Worm (Caenorhabditis elegans) whole organism, L4 larva: ENCODE results near the gene Y41D4B.17.

Experiments
- F10B5.3 ChIP-seq: sonication (generic microtip); optimal IDR thresholded peaks from 2 replicates; lab custom pipeline; 2016; ENCODE audit warnings: mild to moderate bottlenecking, missing genetic modification characterization, missing compliant biosample characterization
- F44E2.7 ChIP-seq: fragments of 200-800 bp; sonication (Bioruptor generic); IDR thresholded peaks from 2 replicates; pipeline ENCODE4 v2.1.2; 2022; ENCODE audit warnings: missing genetic modification characterization, missing compliant biosample characterization
- Y48G9A.11 ChIP-seq: fragments of 200-800 bp; sonication (Bioruptor generic); IDR thresholded peaks from 2 replicates; pipeline ENCODE4 v1.3.6; 2022; ENCODE audit warnings: missing genetic modification reagents, missing genetic modification characterization, missing compliant biosample characterization
- Y75B8A.6 ChIP-seq: fragments of 200-800 bp; sonication (Bioruptor generic); IDR thresholded peaks from 2 replicates; pipeline ENCODE4 v1.3.6; 2022; ENCODE audit warnings: missing genetic modification reagents, missing genetic modification characterization, missing compliant biosample characterization
- aha-1 ChIP-seq: fragments of 150-350 bp; peaks from one replicate; lab custom pipeline; 2014; ENCODE audit warnings: missing biosample characterization, missing genetic modification characterization
- ceh-32 ChIP-seq: sonication (generic microtip); optimal IDR thresholded peaks from 2 replicates; lab custom pipeline; 2016; ENCODE audit warnings: mild to moderate bottlenecking, missing genetic modification characterization, missing compliant biosample characterization; ENCODE audit not compliant: poor library complexity
- cey-2 ChIP-seq: sonication (generic microtip); optimal IDR thresholded peaks from 3 replicates; lab custom pipeline; 2017; ENCODE audit warnings: missing genetic modification characterization, mild to moderate bottlenecking, missing compliant biosample characterization, antibody characterized with exemption, borderline replicate concordance; ENCODE audit not compliant: insufficient read depth
- daf-16 ChIP-seq, 3 experiments: sonication (generic microtip); optimal IDR thresholded peaks; 2 replicates each; lab custom pipeline; 2016 to 2017; ENCODE audit warnings: missing genetic modification characterization in 3 of 3, missing genetic modification reagents in 3 of 3, mild to moderate bottlenecking in 2 of 3, missing compliant biosample characterization in 2 of 3, missing biosample characterization in 1 of 3, moderate library complexity in 1 of 3
- dmd-8 ChIP-seq: fragments of 200-800 bp; sonication (Bioruptor generic); IDR thresholded peaks from 2 replicates; pipeline ENCODE4 v1.3.6; 2022; ENCODE audit warnings: missing genetic modification characterization, missing compliant biosample characterization
- dmd-9 ChIP-seq: fragments of 200-800 bp; sonication (Bioruptor generic); IDR thresholded peaks from 2 replicates; pipeline ENCODE4 v1.3.6; 2022; ENCODE audit warnings: missing genetic modification reagents, missing genetic modification characterization, missing compliant biosample characterization
- egl-27 ChIP-seq: sonication (generic microtip); optimal IDR thresholded peaks from 3 replicates; lab custom pipeline; 2017; ENCODE audit warnings: missing biosample characterization, missing genetic modification reagents, missing genetic modification characterization
- fkh-10 ChIP-seq: fragments of 150-350 bp; optimal IDR thresholded peaks from 2 replicates; lab custom pipeline; 2014; ENCODE audit warnings: missing biosample characterization, missing genetic modification reagents, missing genetic modification characterization
- hif-1 ChIP-seq, 2 experiments: sonication (generic microtip); optimal IDR thresholded peaks; 2 replicates each; lab custom pipeline; 2016 to 2017; ENCODE audit warnings: missing compliant biosample characterization in 2 of 2, missing genetic modification characterization in 2 of 2, missing genetic modification reagents in 2 of 2, missing genotype in 2 of 2, mild to moderate bottlenecking in 1 of 2
- hmg-1.1 ChIP-seq: fragments of 200-800 bp; sonication (Bioruptor generic); IDR thresholded peaks from 2 replicates; pipeline ENCODE4 v1.3.6; 2022; ENCODE audit warnings: missing genetic modification reagents, missing genetic modification characterization, missing compliant biosample characterization
- jun-1 ChIP-seq: fragments of 150-350 bp; optimal IDR thresholded peaks from 2 replicates; lab custom pipeline; 2014; ENCODE audit warnings: missing biosample characterization, missing genetic modification reagents, missing genetic modification characterization
- lin-1 ChIP-seq: fragments of 200-800 bp; sonication (Bioruptor generic); IDR thresholded peaks from 2 replicates; pipeline ENCODE4 v1.3.6; 2022; ENCODE audit warnings: missing genetic modification reagents, missing genetic modification characterization, missing compliant biosample characterization
- lin-29 ChIP-seq: fragments of 200-800 bp; sonication (Bioruptor generic); IDR thresholded peaks from 2 replicates; pipeline ENCODE4 v1.3.6; 2022; ENCODE audit warnings: missing genetic modification reagents, missing genetic modification characterization, missing compliant biosample characterization
- lin-38 ChIP-seq: fragments of 200-800 bp; sonication (Bioruptor generic); IDR thresholded peaks from 2 replicates; pipeline ENCODE4 v1.3.6; 2022; ENCODE audit warnings: missing genetic modification reagents, missing genetic modification characterization, missing compliant biosample characterization
- lin-39 ChIP-seq: fragments of 150-350 bp; optimal IDR thresholded peaks from 2 replicates; lab custom pipeline; 2014; ENCODE audit warnings: missing biosample characterization, missing genetic modification reagents, missing genetic modification characterization
- lsy-2 ChIP-seq, 2 experiments: fragments of 150-350 bp in 1 of 2; sonication (generic microtip) in 1 of 2; optimal IDR thresholded peaks; 2 replicates each; lab custom pipeline; 2014 to 2017; ENCODE audit warnings: missing biosample characterization in 2 of 2, missing genetic modification characterization in 2 of 2
- mdl-1 ChIP-seq, 2 experiments: fragments of 150-350 bp in 1 of 2; sonication (generic microtip) in 1 of 2; optimal IDR thresholded peaks; 2 replicates each; lab custom pipeline; 2014 to 2017; ENCODE audit warnings: missing biosample characterization in 2 of 2, missing genetic modification characterization in 2 of 2
- mes-2 ChIP-seq: sonication (generic microtip); optimal IDR thresholded peaks from 2 replicates; lab custom pipeline; 2016; ENCODE audit warnings: missing genotype, mild to moderate bottlenecking, missing genetic modification characterization, missing compliant biosample characterization; ENCODE audit not compliant: poor library complexity, severe bottlenecking
- mxl-2 ChIP-seq: fragments of 200-800 bp; sonication (Bioruptor generic); conservative IDR thresholded peaks from 2 replicates; pipeline ENCODE4 v1.3.6; 2022; ENCODE audit warnings: missing genetic modification reagents, missing genetic modification characterization, missing compliant biosample characterization
- mxl-3 ChIP-seq: fragments of 200-800 bp; sonication (Bioruptor generic); optimal IDR thresholded peaks from 2 replicates; lab custom pipeline; 2018; ENCODE audit warnings: mild to moderate bottlenecking, missing genetic modification characterization, missing compliant biosample characterization
- nhr-42 ChIP-seq: fragments of 200-800 bp; sonication (Bioruptor generic); IDR thresholded peaks from 2 replicates; pipeline ENCODE4 v1.3.6; 2022; ENCODE audit warnings: missing genetic modification characterization, missing compliant biosample characterization
- nhr-48 ChIP-seq: sonication (generic microtip); optimal IDR thresholded peaks from 2 replicates; lab custom pipeline; 2016; ENCODE audit warnings: mild to moderate bottlenecking, missing genetic modification characterization, missing compliant biosample characterization
- pha-4 ChIP-seq, 2 experiments: fragments of 150-350 bp in 1 of 2; fragments of 200-800 bp in 1 of 2; sonication (Bioruptor generic) in 1 of 2; IDR thresholded peaks in 1 of 2; optimal IDR thresholded peaks in 1 of 2; 2 replicates each; pipeline versions ENCODE4 v1.3.6 to Lab custom; 2014 to 2022; ENCODE audit warnings: missing genetic modification characterization in 2 of 2, missing genetic modification reagents in 2 of 2, missing biosample characterization in 1 of 2, missing compliant biosample characterization in 1 of 2
- pqm-1 ChIP-seq: sonication (generic microtip); optimal IDR thresholded peaks from 2 replicates; lab custom pipeline; 2017; ENCODE audit warnings: missing biosample characterization, missing genetic modification characterization
- set-16 ChIP-seq: fragments of 200-800 bp; sonication (Bioruptor generic); IDR thresholded peaks from 2 replicates; pipeline ENCODE4 v1.3.6; 2022; ENCODE audit warnings: missing genetic modification reagents, missing genetic modification characterization, missing compliant biosample characterization
- skn-1 ChIP-seq: fragments of 150-350 bp; optimal IDR thresholded peaks from 2 replicates; lab custom pipeline; 2014; ENCODE audit warnings: missing biosample characterization, missing genetic modification characterization
- tag-97 ChIP-seq: fragments of 200-800 bp; sonication (Bioruptor generic); IDR thresholded peaks from 2 replicates; pipeline ENCODE4 v1.3.6; 2022; ENCODE audit warnings: missing genetic modification characterization, missing compliant biosample characterization
- tra-1 ChIP-seq: fragments of 200-800 bp; sonication (Bioruptor generic); IDR thresholded peaks from 2 replicates; pipeline ENCODE4 v1.3.6; 2022; ENCODE audit warnings: missing genetic modification reagents, missing genetic modification characterization, missing compliant biosample characterization
- unc-130 ChIP-seq: sonication (generic microtip); optimal IDR thresholded peaks from 2 replicates; lab custom pipeline; 2016; ENCODE audit warnings: missing genetic modification reagents, missing genetic modification characterization, missing compliant biosample characterization
- unc-62 ChIP-seq, 3 experiments: fragments of 150-350 bp in 1 of 3; sonication (generic microtip); optimal IDR thresholded peaks in 2 of 3; peaks in 1 of 3; 1 replicate in 1 of 3; 2 replicates in 2 of 3; lab custom pipeline; 2014 to 2017; ENCODE audit warnings: missing biosample characterization in 3 of 3, missing genetic modification characterization in 3 of 3, missing genetic modification reagents in 3 of 3, missing genotype in 1 of 3
- zfp-2 ChIP-seq: sonication (generic microtip); optimal IDR thresholded peaks from 2 replicates; lab custom pipeline; 2016; ENCODE audit warnings: mild to moderate bottlenecking, missing genetic modification characterization, missing compliant biosample characterization
- zfp-3 ChIP-seq: fragments of 200-800 bp; sonication (Bioruptor generic); conservative IDR thresholded peaks from 2 replicates; pipeline ENCODE4 v1.3.6; 2022; ENCODE audit warnings: missing genetic modification reagents, missing genetic modification characterization, missing compliant biosample characterization
- zip-11 ChIP-seq: fragments of 200-800 bp; sonication (Bioruptor generic); IDR thresholded peaks from 2 replicates; pipeline ENCODE4 v1.3.6; 2022; ENCODE audit warnings: missing genetic modification characterization, missing compliant biosample characterization

Y41D4B.17 gene

DNA sequence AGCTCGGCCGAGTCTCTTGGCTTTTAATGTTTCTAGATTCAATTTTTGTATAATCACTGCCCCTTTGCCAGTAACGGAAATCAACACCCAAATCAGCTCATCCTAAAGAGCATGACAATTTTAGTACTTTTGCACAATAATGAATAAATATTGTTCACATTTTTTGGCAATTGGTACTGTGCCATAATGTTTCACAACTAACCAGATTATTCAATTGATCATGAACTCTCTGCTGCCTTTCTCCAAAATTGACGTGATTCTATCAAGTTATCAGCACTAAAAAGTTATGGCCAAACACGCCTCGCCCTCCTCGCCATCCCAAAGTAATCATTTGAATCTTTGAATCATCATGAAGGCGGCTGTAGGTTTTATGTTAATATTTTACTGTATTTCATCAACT lies 2.0 kb downstream of the Y41D4B.17 start, which contains the start of gene hpo-6:
Gene hpo-6, plus strand, starts transcription at position 301 of the 400 bp plus-strand sequence.
- peak; percentile 45 for TF ChIP-seq pqm-1 (tag; lab: Kevin White, UChicago)
- TF ChIP-seq skn-1 (tag; lab: Kevin White, UChicago), result no peak
- no peak for TF ChIP-seq daf-16 (GFP tag; optimal IDR thresholded peaks at IDR 0.05; lab: Kevin White, UChicago)
- TF ChIP-seq daf-16 (tag; optimal IDR thresholded peaks at IDR 0.05; lab: Kevin White, UChicago), result peak; percentile 58
- TF ChIP-seq, all 104 proteins: peak for 2

ce11 chrIV:1563476-1564131 lies 3.7 kb downstream of the Y41D4B.17 start, which contains the start of gene Y41D4B.15:
Gene Y41D4B.15, plus strand, starts transcription at chrIV:1564081.
- TF ChIP-seq mxl-3 (no peak), lin-29 (GFP tag; lab: Robert Waterston, UW) (no peak), Y48G9A.11 (GFP tag; lab: Robert Waterston, UW) (no peak), F10B5.3 (tag; lab: Kevin White, UChicago) (no peak), lin-38 (no peak), unc-62 (GFP tag; optimal IDR thresholded peaks at IDR 0.05 in 1 of 2; lab: Kevin White, UChicago) (peak in 1 of 2 experiments; percentile 91), unc-62 (tag; optimal IDR thresholded peaks at IDR 0.05; lab: Kevin White, UChicago) (no peak), zip-11 (GFP tag; lab: Robert Waterston, UW) (no peak), mxl-2 (GFP tag; lab: Robert Waterston, UW) (no peak), daf-16 (GFP tag; optimal IDR thresholded peaks at IDR 0.05; lab: Kevin White, UChicago) (no peak), daf-16 (tag; optimal IDR thresholded peaks at IDR 0.05; lab: Kevin White, UChicago) (peak; percentile 34)
- TF ChIP-seq, all 104 proteins: peak for 2

ce11 chrIV:1565725-1566124 lies 5.8 kb downstream of the Y41D4B.17 start:
- TF ChIP-seq set-16 (GFP tag; lab: Robert Waterston, UW), result peak; percentile 90
- no peak for TF ChIP-seq pha-4 (GFP tag; IDR thresholded peaks at IDR 0.05; lab: Robert Waterston, UW)
- TF ChIP-seq pha-4 (tag; optimal IDR thresholded peaks at IDR 0.05; lab: Kevin White, UChicago), result no peak
- TF ChIP-seq, all 104 proteins: peak for 1

DNA sequence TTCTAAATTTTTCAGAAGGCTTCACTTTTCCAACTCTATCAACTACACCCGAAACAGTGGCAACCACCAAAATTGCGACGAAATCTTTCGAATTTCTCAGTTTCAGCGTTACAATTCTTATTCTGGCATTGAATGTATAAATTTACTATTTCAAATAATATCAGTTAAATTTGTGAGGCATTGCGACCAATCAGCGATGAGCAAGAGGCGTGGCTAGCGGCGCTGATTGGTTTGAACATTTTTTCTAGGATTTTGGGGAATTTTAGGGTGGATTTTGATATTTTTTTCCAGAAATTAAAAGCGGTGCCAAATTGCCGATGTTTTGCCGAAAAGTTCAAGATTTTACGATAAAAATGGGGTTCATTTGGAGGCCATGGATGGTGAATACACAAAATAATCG lies 7.7 kb downstream of the Y41D4B.17 start:
- TF ChIP-seq mdl-1 (tag; optimal IDR thresholded peaks at IDR 0.05; lab: Kevin White, UChicago), result no peak
- 0 out of 2 replicates have a peak, but pooled peaks have one; percentile 6 for TF ChIP-seq Y48G9A.11 (GFP tag; lab: Robert Waterston, UW)
- peak; percentile 83 for TF ChIP-seq aha-1 (tag; lab: Kevin White, UChicago)

DNA sequence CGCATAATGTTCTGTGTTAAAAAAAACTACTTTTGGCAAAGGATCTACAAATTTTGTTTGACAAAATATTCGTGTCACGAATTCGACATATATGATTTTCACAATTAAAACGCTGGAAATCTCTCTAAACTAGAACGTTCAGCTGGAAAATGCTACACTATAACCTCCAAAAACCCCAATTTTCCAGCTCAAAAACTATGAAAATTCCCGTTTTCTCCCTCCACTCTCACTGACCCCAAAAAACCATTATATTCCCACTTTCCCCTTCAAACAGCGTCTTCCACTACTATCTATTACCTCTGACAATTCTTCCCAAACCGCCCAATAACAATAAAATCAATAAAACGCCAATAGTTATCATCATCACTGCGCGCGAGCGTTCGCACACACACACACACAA lies 16.8 kb downstream of the Y41D4B.17 start, which contains the start of gene Y41D4B.14:
Gene Y41D4B.14, plus strand, starts transcription at position 301 of the 400 bp plus-strand sequence.
- TF ChIP-seq unc-130 (GFP tag; lab: Kevin White, UChicago) (no peak), zfp-2 (tag; lab: Kevin White, UChicago) (no peak), tra-1 (GFP tag; lab: Robert Waterston, UW) (no peak), egl-27 (tag; lab: Kevin White, UChicago) (no peak), dmd-8 (GFP tag; lab: Robert Waterston, UW) (no peak), fkh-10 (GFP tag; lab: Kevin White, UChicago) (no peak), mes-2 (tag; lab: Kevin White, UChicago) (no peak), aha-1 (tag; lab: Kevin White, UChicago) (peak; percentile 0), lsy-2 (tag; optimal IDR thresholded peaks at IDR 0.05; lab: Kevin White, UChicago) (no peak)

- TF ChIP-seq hif-1 (tag; optimal IDR thresholded peaks at IDR 0.05; lab: Kevin White, UChicago) (peak in 1 of 2 experiments; percentile 85), nhr-42 (GFP tag; lab: Robert Waterston, UW) (peak; percentile 69; the same call in 1 of the 2 replicates), jun-1 (tag; lab: Kevin White, UChicago) (no peak), mdl-1 (tag; optimal IDR thresholded peaks at IDR 0.05; lab: Kevin White, UChicago) (peak in 1 of 2 experiments; percentile 33), nhr-48 (peak; percentile 59), lin-39 (tag; lab: Kevin White, UChicago) (no peak), ceh-32 (tag; lab: Kevin White, UChicago) (no peak), hmg-1.1 (GFP tag; lab: Robert Waterston, UW) (peak; percentile 83), cey-2 (tag; lab: Kevin White, UChicago) (no peak), Y75B8A.6 (GFP tag; lab: Robert Waterston, UW) (no peak), dmd-9 (GFP tag; lab: Robert Waterston, UW) (peak; percentile 70; the same call in 1 of the 2 replicates), lin-1 (peak; percentile 50; the same call in 1 of the 2 replicates), tag-97 (no peak), F44E2.7 (GFP tag; lab: Robert Waterston, UW) (no peak), zfp-3 (GFP tag; lab: Robert Waterston, UW) (peak; percentile 68; the same call in 1 of the 2 replicates)
Measured at ce11 chrIV:1595802-1596201, 35.9 kb downstream of the Y41D4B.17 start, which contains the start of gene npp-8. Gene npp-8, minus strand, starts transcription at chrIV:1595824.
